Worm (Caenorhabditis elegans): ENCODE data around the gene sdz-13.

sdz-13 gene

ce11 chrIV:10876844-10877243, 2.6 kb downstream of the sdz-13 start, which contains the start of gene fipr-14:
Gene fipr-14, plus strand, starts transcription at chrIV:10877144.
- no peak for TF ChIP-seq zfh-2 (GFP tag; conservative IDR thresholded peaks at IDR 0.05)
- no peak for TF ChIP-seq zim-3 (tag; optimal IDR thresholded peaks at IDR 0.05)
- TF ChIP-seq lag-1 (GFP tag; IDR thresholded peaks at IDR 0.05), result no peak
- no peak for TF ChIP-seq madf-8 (GFP tag; conservative IDR thresholded peaks at IDR 0.05)
- no peak for TF ChIP-seq snpc-1.3 (tag; optimal IDR thresholded peaks at IDR 0.05; ENCODE audit: insufficient read depth)
- TF ChIP-seq F52B5.7 (tag; optimal IDR thresholded peaks at IDR 0.05), result no peak
- no peak for TF ChIP-seq die-1 (tag; optimal IDR thresholded peaks at IDR 0.05)

ce11 chrIV:10874527-10874926, 4.9 kb downstream of the sdz-13 start, which contains the start of gene F13E9.12:
Gene F13E9.12, minus strand, starts transcription at chrIV:10874627.
- TF ChIP-seq efl-1 (GFP tag; optimal IDR thresholded peaks at IDR 0.05) (no peak), let-526 (GFP tag; IDR thresholded peaks at IDR 0.05) (no peak), gei-17 (GFP tag; optimal IDR thresholded peaks at IDR 0.05) (no peak), dpff-1 (tag; optimal IDR thresholded peaks at IDR 0.05) (no peak), lin-26 (GFP tag; IDR thresholded peaks at IDR 0.05) (no peak)

ce11 chrIV:10870158-10870557, 9.3 kb downstream of the sdz-13 start:
- TF ChIP-seq F22D6.2 (tag; optimal IDR thresholded peaks at IDR 0.05), result no peak
- TF ChIP-seq F49E8.2 (tag; optimal IDR thresholded peaks at IDR 0.05; ENCODE audit: insufficient read depth), result no peak
- TF ChIP-seq hlh-26 (GFP tag; conservative IDR thresholded peaks at IDR 0.05), result no peak

- no peak for TF ChIP-seq rec-8 (tag; optimal IDR thresholded peaks at IDR 0.05)
- no peak for TF ChIP-seq dpff-1 (tag; optimal IDR thresholded peaks at IDR 0.05)
- TF ChIP-seq repo-1 (tag; optimal IDR thresholded peaks at IDR 0.05), result no peak
- TF ChIP-seq Y67H2A.10 (GFP tag; conservative IDR thresholded peaks at IDR 0.05), result no peak
- TF ChIP-seq F23B12.7 (tag; optimal IDR thresholded peaks at IDR 0.05; ENCODE audit: insufficient read depth), result no peak
- no peak for TF ChIP-seq C06A6.2 (GFP tag; conservative IDR thresholded peaks at IDR 0.05)
- no peak for TF ChIP-seq F33H1.4 (GFP tag; IDR thresholded peaks at IDR 0.05)
- no peak for TF ChIP-seq sdz-38 (tag; optimal IDR thresholded peaks at IDR 0.05)
- no peak for TF ChIP-seq bed-1 (GFP tag; IDR thresholded peaks at IDR 0.05)
- no peak for TF ChIP-seq F52B5.7 (tag; optimal IDR thresholded peaks at IDR 0.05)
- no peak for TF ChIP-seq akir-1 (GFP tag; optimal IDR thresholded peaks at IDR 0.05)
- TF ChIP-seq xnd-1 (tag; optimal IDR thresholded peaks at IDR 0.05), result no peak
- no peak for TF ChIP-seq hlh-12 (tag; optimal IDR thresholded peaks at IDR 0.05)
Observed at ce11 chrIV:10869642-10870041, 9.8 kb downstream of the sdz-13 start.

ce11 chrIV:10868629-10869251, 10.7 kb downstream of the sdz-13 start, which contains the start of gene F13E9.11:
Gene F13E9.11, minus strand, starts transcription at chrIV:10869135.
- TF ChIP-seq bed-1 (GFP tag; IDR thresholded peaks at IDR 0.05) (no peak), lin-26 (GFP tag; IDR thresholded peaks at IDR 0.05) (no peak), lin-54 (GFP tag; optimal IDR thresholded peaks at IDR 0.05) (no peak), attf-3 (GFP tag; conservative IDR thresholded peaks at IDR 0.05) (no peak), B0019.2 (GFP tag; conservative IDR thresholded peaks at IDR 0.05) (no peak), C17E4.6 (GFP tag; IDR thresholded peaks at IDR 0.05) (no peak), lin-40 (tag; optimal IDR thresholded peaks at IDR 0.05) (no peak), hsf-1 (GFP tag; IDR thresholded peaks at IDR 0.05) (no peak), akir-1 (GFP tag; optimal IDR thresholded peaks at IDR 0.05) (no peak), F52B5.7 (tag; optimal IDR thresholded peaks at IDR 0.05) (no peak), mcd-1 (GFP tag; IDR thresholded peaks at IDR 0.05) (no peak), B0336.3 (GFP tag; IDR thresholded peaks at IDR 0.05) (no peak)

Data from whole organism, young adult.